Fruit fly (Drosophila melanogaster) whole organism, embryonic: ENCODE data around the gene Art8.
A peak's percentile ranks its signal among the peaks of the same experiment; 100 is the strongest.

Source experiments
- Adf1 ChIP-seq: fragments of 200-800 bp; sonication (Bioruptor generic); IDR thresholded peaks from 2 replicates; pipeline ENCODE4 v1.3.6; 2022; ENCODE audit warnings: missing biosample characterization, missing genetic modification characterization
- CG12104 ChIP-seq: fragments of 200-800 bp; sonication (Bioruptor generic); optimal IDR thresholded peaks from 3 replicates; lab custom pipeline; 2016; ENCODE audit warnings: missing biosample characterization, missing genetic modification characterization
- CG13894 ChIP-seq: fragments of 200-800 bp; sonication (Bioruptor generic); optimal IDR thresholded peaks from 3 replicates; lab custom pipeline; 2018; ENCODE audit warnings: missing biosample characterization, mild to moderate bottlenecking, missing genetic modification characterization, moderate library complexity
- CG14050 ChIP-seq: fragments of 200-800 bp; sonication (Bioruptor generic); IDR thresholded peaks from 3 replicates; pipeline ENCODE4 v1.3.6; 2022; ENCODE audit warnings: missing biosample characterization, missing genetic modification characterization
- CG15269 ChIP-seq: fragments of 200-800 bp; sonication (Bioruptor generic); optimal IDR thresholded peaks from 2 replicates; lab custom pipeline; 2018; ENCODE audit warnings: missing biosample characterization, mild to moderate bottlenecking, missing genetic modification characterization, moderate library complexity
- CG15514 ChIP-seq: fragments of 200-800 bp; sonication (Bioruptor generic); optimal IDR thresholded peaks from 3 replicates; lab custom pipeline; 2017; ENCODE audit warnings: missing biosample characterization, missing genetic modification characterization, mild to moderate bottlenecking, moderate library complexity, missing genetic modification reagents
- CG17359 ChIP-seq: fragments of 200-800 bp; sonication (Bioruptor generic); optimal IDR thresholded peaks from 3 replicates; lab custom pipeline; 2018; ENCODE audit warnings: missing biosample characterization, mild to moderate bottlenecking, missing genetic modification characterization, moderate library complexity
- CG3163 ChIP-seq: fragments of 200-800 bp; sonication (Bioruptor generic); optimal IDR thresholded peaks from 3 replicates; lab custom pipeline; 2016; ENCODE audit warnings: missing biosample characterization, missing genetic modification characterization
- CG34422 ChIP-seq: fragments of 200-800 bp; sonication (Bioruptor generic); IDR thresholded peaks from 3 replicates; pipeline ENCODE4 v1.3.6; 2022; ENCODE audit warnings: missing biosample characterization, missing genetic modification characterization
- CG43689 ChIP-seq: fragments of 200-800 bp; sonication (Bioruptor generic); IDR thresholded peaks from 2 replicates; pipeline ENCODE4 v1.3.6; 2022; ENCODE audit warnings: missing biosample characterization, missing genetic modification characterization
- CG5953 ChIP-seq: fragments of 200-800 bp; sonication (Bioruptor generic); IDR thresholded peaks from 2 replicates; pipeline ENCODE4 v1.3.6; 2022; ENCODE audit warnings: missing biosample characterization, missing genetic modification characterization
- CG7839 ChIP-seq: fragments of 200-800 bp; sonication (Bioruptor generic); optimal IDR thresholded peaks from 3 replicates; lab custom pipeline; 2018; ENCODE audit warnings: missing biosample characterization, mild to moderate bottlenecking, missing genetic modification characterization, moderate library complexity
- Dref ChIP-seq: fragments of 200-800 bp; sonication (Bioruptor generic); IDR thresholded peaks from 2 replicates; pipeline ENCODE4 v1.3.6; 2022; ENCODE audit warnings: missing biosample characterization, missing genetic modification characterization
- Drgx ChIP-seq: fragments of 200-800 bp; sonication (Bioruptor generic); IDR thresholded peaks from 2 replicates; pipeline ENCODE4 v1.3.6; 2022; ENCODE audit warnings: missing biosample characterization, missing genetic modification characterization
- Fer3 ChIP-seq: fragments of 200-800 bp; sonication (Bioruptor generic); optimal IDR thresholded peaks from 2 replicates; lab custom pipeline; 2018; ENCODE audit warnings: missing biosample characterization, mild to moderate bottlenecking, missing genetic modification characterization, moderate library complexity
- Gug ChIP-seq: fragments of 200-800 bp; sonication (Bioruptor generic); IDR thresholded peaks from 4 replicates; pipeline ENCODE4 v1.3.6; 2022; ENCODE audit warnings: missing biosample characterization, missing genetic modification characterization
- Hr78 ChIP-seq, 2 experiments: fragments of 200-800 bp in 1 of 2; fragments of >200 bp in 1 of 2; sonication (Bioruptor generic) in 1 of 2; optimal IDR thresholded peaks; 2 replicates each; lab custom pipeline; 2017 to 2019; ENCODE audit warnings: missing biosample characterization in 2 of 2, missing genetic modification characterization in 2 of 2, mild to moderate bottlenecking in 1 of 2, moderate library complexity in 1 of 2
- Lhr ChIP-seq: fragments of 200-800 bp; sonication (Bioruptor generic); optimal IDR thresholded peaks from 3 replicates; lab custom pipeline; 2017; ENCODE audit warnings: mild to moderate bottlenecking, missing biosample characterization, missing genetic modification reagents, missing genetic modification characterization
- NC2β ChIP-seq: fragments of 200-800 bp; sonication (Bioruptor generic); optimal IDR thresholded peaks from 2 replicates; lab custom pipeline; 2016; ENCODE audit warnings: missing biosample characterization, missing genetic modification characterization
- PHDP ChIP-seq: fragments of 200-800 bp; sonication (Bioruptor generic); optimal IDR thresholded peaks from 3 replicates; lab custom pipeline; 2018; ENCODE audit warnings: missing biosample characterization, mild to moderate bottlenecking, missing genetic modification characterization, moderate library complexity
- Pdp1 ChIP-seq, 2 experiments: fragments of 200-800 bp; sonication (Bioruptor generic); optimal IDR thresholded peaks; 3 replicates each; lab custom pipeline; 2016; ENCODE audit warnings: missing biosample characterization in 2 of 2, missing genetic modification characterization in 2 of 2, mild to moderate bottlenecking in 1 of 2, moderate library complexity in 1 of 2
- Sox102F ChIP-seq: fragments of 200-800 bp; sonication (Bioruptor generic); optimal IDR thresholded peaks from 2 replicates; lab custom pipeline; 2018; ENCODE audit warnings: missing biosample characterization, mild to moderate bottlenecking, missing genetic modification characterization, moderate library complexity
- amos ChIP-seq: fragments of 200-800 bp; sonication (Bioruptor generic); IDR thresholded peaks from 2 replicates; pipeline ENCODE4 v1.3.6; 2022; ENCODE audit warnings: missing biosample characterization, missing genetic modification characterization; ENCODE audit not compliant: partially characterized antibody
- ase ChIP-seq: fragments of 200-800 bp; sonication (Bioruptor generic); IDR thresholded peaks from 3 replicates; pipeline ENCODE4 v1.3.6; 2022; ENCODE audit warnings: missing biosample characterization, missing genetic modification characterization
- crc ChIP-seq: fragments of 200-800 bp; sonication (Bioruptor generic); optimal IDR thresholded peaks from 2 replicates; lab custom pipeline; 2016; ENCODE audit warnings: missing biosample characterization, missing genetic modification characterization
- cwo ChIP-seq: fragments of 200-800 bp; sonication (Bioruptor generic); optimal IDR thresholded peaks from 3 replicates; lab custom pipeline; 2017; ENCODE audit warnings: missing biosample characterization, missing genetic modification characterization, mild to moderate bottlenecking, moderate library complexity, missing genetic modification reagents
- dati ChIP-seq: fragments of 200-800 bp; sonication (Bioruptor generic); IDR thresholded peaks from 2 replicates; pipeline ENCODE4 v1.3.6; 2022; ENCODE audit warnings: missing biosample characterization, missing genetic modification characterization
- disco-r ChIP-seq: fragments of 200-800 bp; sonication (Bioruptor generic); optimal IDR thresholded peaks from 2 replicates; lab custom pipeline; 2016; ENCODE audit warnings: missing biosample characterization, missing genetic modification characterization
- dm ChIP-seq: fragments of 200-800 bp; sonication (Bioruptor generic); optimal IDR thresholded peaks from 3 replicates; lab custom pipeline; 2016; ENCODE audit warnings: missing biosample characterization, missing genetic modification characterization
- dmrt99B ChIP-seq: fragments of 200-800 bp; sonication (Bioruptor generic); optimal IDR thresholded peaks from 2 replicates; lab custom pipeline; 2018; ENCODE audit warnings: missing biosample characterization, mild to moderate bottlenecking, missing genetic modification characterization, moderate library complexity
- emc ChIP-seq: fragments of 200-800 bp; sonication (Bioruptor generic); optimal IDR thresholded peaks from 2 replicates; lab custom pipeline; 2016; ENCODE audit warnings: missing biosample characterization, missing genetic modification characterization
- grn ChIP-seq: fragments of 200-800 bp; sonication (Bioruptor generic); optimal IDR thresholded peaks from 3 replicates; lab custom pipeline; 2017; ENCODE audit warnings: missing biosample characterization, missing genetic modification characterization
- kni ChIP-seq: fragments of 200-800 bp; sonication (Bioruptor generic); optimal IDR thresholded peaks from 3 replicates; lab custom pipeline; 2017; ENCODE audit warnings: mild to moderate bottlenecking, missing biosample characterization, missing genetic modification reagents, missing genetic modification characterization
- lov ChIP-seq, 2 experiments: fragments of 200-800 bp in 1 of 2; fragments of >200 bp in 1 of 2; sonication (Bioruptor generic) in 1 of 2; IDR thresholded peaks in 1 of 2; optimal IDR thresholded peaks in 1 of 2; 2 replicates in 1 of 2; 3 replicates in 1 of 2; pipeline versions ENCODE4 v1.3.6 to Lab custom; 2017 to 2022; ENCODE audit warnings: missing biosample characterization in 1 of 2, missing genetic modification characterization in 1 of 2
- odd ChIP-seq: fragments of 200-800 bp; sonication (Bioruptor generic); optimal IDR thresholded peaks from 2 replicates; lab custom pipeline; 2017; ENCODE audit warnings: missing biosample characterization, mild to moderate bottlenecking, missing genetic modification characterization
- phol ChIP-seq: fragments of 200-800 bp; sonication (Bioruptor generic); optimal IDR thresholded peaks from 3 replicates; lab custom pipeline; 2018; ENCODE audit warnings: missing biosample characterization, mild to moderate bottlenecking, missing genetic modification characterization, moderate library complexity
- row ChIP-seq: fragments of 200-800 bp; sonication (Bioruptor generic); IDR thresholded peaks from 3 replicates; pipeline ENCODE4 v1.3.6; 2022; ENCODE audit warnings: missing biosample characterization, missing genetic modification characterization
- sim ChIP-seq: fragments of 200-800 bp; sonication (Bioruptor generic); IDR thresholded peaks from 2 replicates; pipeline ENCODE4 v1.3.6; 2022; ENCODE audit warnings: missing biosample characterization, missing genetic modification characterization
- sna ChIP-seq: fragments of 200-800 bp; sonication (Bioruptor generic); IDR thresholded peaks from 2 replicates; pipeline ENCODE4 v1.3.6; 2022; ENCODE audit warnings: missing biosample characterization, missing genetic modification characterization; ENCODE audit not compliant: partially characterized antibody
- so ChIP-seq: fragments of 200-800 bp; sonication (Bioruptor generic); IDR thresholded peaks from 3 replicates; pipeline ENCODE4 v1.3.6; 2022; ENCODE audit warnings: missing biosample characterization, missing genetic modification characterization
- zfh1 ChIP-seq: fragments of 200-800 bp; sonication (Bioruptor generic); IDR thresholded peaks from 3 replicates; pipeline ENCODE4 v1.3.6; 2022; ENCODE audit warnings: missing biosample characterization, missing genetic modification characterization
- zfh2 ChIP-seq: fragments of 200-800 bp; sonication (Bioruptor generic); optimal IDR thresholded peaks from 2 replicates; lab custom pipeline; 2016; ENCODE audit warnings: missing biosample characterization, missing genetic modification characterization

The Art8 gene

DNA sequence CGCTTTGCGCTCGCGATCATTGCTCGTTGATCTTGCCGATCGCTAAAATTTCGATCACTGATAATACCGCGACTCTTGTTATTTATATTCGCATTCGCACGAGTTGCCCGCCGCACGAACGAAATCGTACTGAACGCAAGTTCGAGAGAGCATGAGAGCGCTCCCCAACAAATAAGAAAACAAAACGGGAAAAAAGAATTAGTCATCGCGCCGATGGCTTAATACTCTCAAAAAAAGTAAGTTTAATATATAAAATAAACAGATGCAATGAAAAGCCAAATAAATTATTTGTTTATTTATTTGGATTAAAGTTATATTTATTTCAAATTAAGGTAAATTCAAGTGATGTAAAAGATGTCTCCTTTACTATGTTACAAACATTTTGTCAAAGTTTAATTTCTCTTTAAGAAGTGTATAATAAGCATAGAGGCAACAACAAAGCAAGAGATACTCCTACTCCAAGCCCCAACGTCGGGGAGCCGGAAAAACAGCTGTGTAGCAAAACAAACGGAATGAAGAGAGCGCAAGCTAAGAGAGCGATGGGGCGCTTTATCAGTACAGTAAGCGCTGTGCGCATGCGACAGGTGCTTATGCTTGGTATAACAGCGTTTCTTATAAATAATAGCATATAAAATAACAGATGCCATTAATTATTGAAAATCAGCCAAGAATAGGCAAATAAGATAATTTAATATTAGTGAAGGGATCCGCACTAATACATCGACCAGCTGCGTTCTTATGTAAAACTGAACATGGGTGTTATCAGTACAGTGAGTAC lies 46.6 kb upstream of the Art8 start (continued):
- TF ChIP-seq Pdp1 (GFP tag; optimal IDR thresholded peaks at IDR 0.05; lab: Kevin White, UChicago) (peak; percentile 72 to 79), dmrt99B (tag; lab: Kevin White, UChicago) (peak; percentile 91), Sox102F (GFP tag; lab: Kevin White, UChicago) (peak; percentile 72), CG7839 (tag; lab: Kevin White, UChicago) (peak; percentile 86), emc (GFP tag; lab: Kevin White, UChicago) (no peak), CG12104 (GFP tag; lab: Kevin White, UChicago) (peak; percentile 62)

DNA sequence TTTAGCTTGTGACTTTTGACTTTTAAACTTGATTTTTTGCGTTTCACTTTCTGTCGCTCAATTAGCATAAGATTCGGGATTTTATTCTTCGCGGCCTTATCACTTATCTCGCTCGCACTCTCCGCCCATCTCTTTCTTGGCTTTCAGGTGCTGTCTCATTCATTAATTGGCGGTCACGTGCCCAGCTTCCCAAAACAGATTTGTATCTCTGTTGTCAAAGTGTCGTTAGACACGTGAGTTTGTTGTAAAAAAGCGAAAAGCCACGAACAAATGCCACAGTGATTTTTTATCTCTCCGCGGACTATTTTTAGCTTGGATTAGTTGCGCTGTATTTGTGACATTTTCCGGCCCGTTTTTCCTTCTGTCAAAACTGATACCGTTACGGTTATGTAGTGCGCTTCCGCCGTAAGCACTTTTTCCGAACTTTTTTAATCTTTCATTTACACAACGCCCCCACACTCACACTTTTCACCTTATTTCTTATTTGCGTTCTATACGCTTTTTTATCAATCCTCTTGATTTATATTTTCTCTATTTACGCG lies 46.0 kb upstream of the Art8 start:
- TF ChIP-seq Lhr (GFP tag; lab: Kevin White, UChicago): no peak
- TF ChIP-seq Hr78 (GFP tag; optimal IDR thresholded peaks at IDR 0.05; lab: Kevin White, UChicago): peak in 1 of 2 experiments; percentile 5
- 0 out of 2 replicates have a peak, but pooled peaks have one; percentile 6 for TF ChIP-seq sim (GFP tag; lab: Robert Waterston, UW)
- TF ChIP-seq grn (GFP tag; lab: Kevin White, UChicago): peak; percentile 76
- TF ChIP-seq odd (GFP tag; lab: Kevin White, UChicago): no peak
- TF ChIP-seq NC2β (GFP tag; lab: Kevin White, UChicago): no peak
- no peak for TF ChIP-seq crc (GFP tag; lab: Kevin White, UChicago)
- no peak for TF ChIP-seq amos
- TF ChIP-seq CG15514 (GFP tag; lab: Kevin White, UChicago): no peak
- peak in 1 of 2 experiments; percentile 59 for TF ChIP-seq Pdp1 (GFP tag; optimal IDR thresholded peaks at IDR 0.05; lab: Kevin White, UChicago)
- TF ChIP-seq dati (GFP tag; lab: Robert Waterston, UW): no peak
- peak; percentile 91 for TF ChIP-seq cwo (GFP tag; lab: Kevin White, UChicago)
- no peak for TF ChIP-seq Dref (GFP tag; lab: Robert Waterston, UW)
- TF ChIP-seq CG5953: no peak
- TF ChIP-seq CG13894 (tag; lab: Kevin White, UChicago): no peak
- peak; percentile 51 for TF ChIP-seq CG3163
- TF ChIP-seq CG34422 (GFP tag; lab: Robert Waterston, UW): no peak
- no peak for TF ChIP-seq disco-r (GFP tag; lab: Kevin White, UChicago)
- no peak for TF ChIP-seq dm (GFP tag; lab: Kevin White, UChicago)
- 0 out of 2 replicates have a peak, but pooled peaks have one; percentile 36 for TF ChIP-seq Adf1 (GFP tag; lab: Robert Waterston, UW)
- peak; percentile 8 for TF ChIP-seq kni (GFP tag; lab: Kevin White, UChicago)
- TF ChIP-seq sna (GFP tag; lab: Robert Waterston, UW): no peak

DNA sequence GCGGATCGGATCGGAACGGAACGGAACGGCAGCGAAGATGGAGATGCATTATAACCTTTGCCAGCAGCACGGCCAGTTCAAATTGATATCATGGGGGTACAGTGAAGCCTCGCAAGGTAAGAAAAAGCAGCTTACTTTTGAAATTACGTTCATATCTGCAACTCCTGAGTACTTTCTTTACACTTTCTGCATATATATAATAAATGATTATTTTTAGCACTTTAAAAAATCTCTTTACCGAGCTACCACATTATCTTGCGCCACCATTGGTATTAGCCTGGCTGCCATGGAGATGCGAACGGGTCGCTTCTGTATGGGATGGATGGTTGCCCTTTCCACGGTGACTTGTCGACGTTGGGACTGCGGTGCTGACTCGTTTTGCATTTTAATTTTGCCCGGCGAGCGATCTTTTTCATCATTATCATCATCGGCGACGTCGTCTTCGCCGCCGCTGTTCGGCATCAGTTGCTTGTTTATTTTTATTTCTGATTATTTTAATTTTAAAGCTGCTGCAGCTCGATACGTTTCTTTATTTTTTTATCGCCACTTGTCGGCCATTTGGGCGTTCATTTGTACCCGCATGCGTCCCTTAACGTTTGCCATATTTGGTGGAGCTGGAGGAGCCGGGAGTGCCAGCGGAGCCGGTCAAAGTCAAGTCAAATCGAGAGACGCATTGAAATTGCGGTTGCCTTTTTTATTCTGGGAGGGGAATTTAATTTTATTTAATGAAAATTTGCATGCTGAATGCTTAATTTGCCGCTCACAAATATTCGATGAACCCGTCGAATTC lies 42.3 kb upstream of the Art8 start:
- TF ChIP-seq CG17359 (tag; lab: Kevin White, UChicago): peak; percentile 33
- TF ChIP-seq CG43689 (GFP tag; lab: Robert Waterston, UW): 0 out of 2 replicates have a peak, but pooled peaks have one; percentile 22
- peak; percentile 65 for TF ChIP-seq row
- 0 out of 3 replicates have a peak, but pooled peaks have one; percentile 38 for TF ChIP-seq so
- TF ChIP-seq phol: peak; percentile 12
- 0 out of 3 replicates have a peak, but pooled peaks have one; percentile 22 for TF ChIP-seq zfh1 (GFP tag; lab: Robert Waterston, UW)
- TF ChIP-seq CG14050 (GFP tag; lab: Robert Waterston, UW): peak; percentile 21; the same call in 2 of the 3 replicates
- TF ChIP-seq Fer3 (tag; lab: Kevin White, UChicago): no peak
- no peak for TF ChIP-seq zfh2 (GFP tag; lab: Kevin White, UChicago)
- peak; percentile 69 for TF ChIP-seq Drgx (GFP tag; lab: Robert Waterston, UW)
- peak; percentile 37 for TF ChIP-seq CG15269 (tag; lab: Kevin White, UChicago)
- TF ChIP-seq lov (optimal IDR thresholded peaks at IDR 0.05; lab: Kevin White, UChicago): no peak
- TF ChIP-seq lov (GFP tag; IDR thresholded peaks at IDR 0.05; lab: Robert Waterston, UW): no peak
- no peak for TF ChIP-seq PHDP (tag; lab: Kevin White, UChicago)
- peak; percentile 14; the same call in 1 of the 4 replicates for TF ChIP-seq Gug (GFP tag; lab: Robert Waterston, UW)
- 0 out of 3 replicates have a peak, but pooled peaks have one; percentile 36 for TF ChIP-seq ase
